Fruit fly (Drosophila melanogaster) whole organism, embryonic: ENCODE measurements around the gene CG10584.

ENCODE experiments used
- Atf3 ChIP-seq: fragments of 200-800 bp; sonication (Bioruptor generic); optimal IDR thresholded peaks from 3 replicates; lab custom pipeline; 2016; ENCODE audit warnings: missing biosample characterization, missing genetic modification characterization
- BtbVII ChIP-seq: fragments of 200-800 bp; sonication (Bioruptor generic); optimal IDR thresholded peaks from 3 replicates; lab custom pipeline; 2017; ENCODE audit warnings: missing biosample characterization, mild to moderate bottlenecking, missing genetic modification characterization
- C15 ChIP-seq: fragments of 200-800 bp; sonication (Bioruptor generic); IDR thresholded peaks from 3 replicates; pipeline ENCODE4 v1.3.6; 2022; ENCODE audit warnings: missing biosample characterization, missing genetic modification characterization
- CG12236 ChIP-seq: fragments of 200-800 bp; sonication (Bioruptor generic); optimal IDR thresholded peaks from 2 replicates; lab custom pipeline; 2016; ENCODE audit warnings: missing biosample characterization, missing genetic modification characterization
- CG13775 ChIP-seq: fragments of 200-800 bp; sonication (Bioruptor generic); optimal IDR thresholded peaks from 3 replicates; lab custom pipeline; 2017; ENCODE audit warnings: missing biosample characterization, mild to moderate bottlenecking, missing genetic modification characterization
- CG14050 ChIP-seq: fragments of 200-800 bp; sonication (Bioruptor generic); IDR thresholded peaks from 3 replicates; pipeline ENCODE4 v1.3.6; 2022; ENCODE audit warnings: missing biosample characterization, missing genetic modification characterization
- CG15479 ChIP-seq: fragments of 200-800 bp; sonication (Bioruptor generic); optimal IDR thresholded peaks from 3 replicates; lab custom pipeline; 2019; ENCODE audit warnings: missing biosample characterization, mild to moderate bottlenecking, missing genetic modification characterization, moderate library complexity
- CG15514 ChIP-seq: fragments of 200-800 bp; sonication (Bioruptor generic); optimal IDR thresholded peaks from 3 replicates; lab custom pipeline; 2017; ENCODE audit warnings: missing biosample characterization, missing genetic modification characterization, mild to moderate bottlenecking, moderate library complexity, missing genetic modification reagents
- CG17328 ChIP-seq: fragments of 200-800 bp; sonication (Bioruptor generic); IDR thresholded peaks from 2 replicates; pipeline ENCODE4 v1.3.6; 2022; ENCODE audit warnings: missing biosample characterization, missing genetic modification characterization
- CG17612 ChIP-seq: fragments of 200-800 bp; sonication (Bioruptor generic); IDR thresholded peaks from 2 replicates; pipeline ENCODE4 v1.3.6; 2022; ENCODE audit warnings: missing biosample characterization, missing genetic modification characterization
- CG3163 ChIP-seq: fragments of 200-800 bp; sonication (Bioruptor generic); optimal IDR thresholded peaks from 3 replicates; lab custom pipeline; 2016; ENCODE audit warnings: missing biosample characterization, missing genetic modification characterization
- CG3847 ChIP-seq: fragments of 200-800 bp; sonication (Bioruptor generic); IDR thresholded peaks from 2 replicates; pipeline ENCODE4 v1.3.6; 2022; ENCODE audit warnings: missing biosample characterization, missing genetic modification characterization
- CG4328 ChIP-seq: fragments of 200-800 bp; sonication (Bioruptor generic); optimal IDR thresholded peaks from 3 replicates; lab custom pipeline; 2017; ENCODE audit warnings: missing biosample characterization, missing genetic modification reagents, missing genetic modification characterization
- CG4730 ChIP-seq: fragments of 200-800 bp; sonication (Bioruptor generic); IDR thresholded peaks from 2 replicates; pipeline ENCODE4 v1.3.6; 2022; ENCODE audit warnings: missing biosample characterization, missing genetic modification characterization
- CG6654 ChIP-seq: fragments of 200-800 bp; sonication (Bioruptor generic); optimal IDR thresholded peaks from 2 replicates; lab custom pipeline; 2017; ENCODE audit warnings: missing biosample characterization, mild to moderate bottlenecking, missing genetic modification characterization
- CG7372 ChIP-seq: fragments of 200-800 bp; sonication (Bioruptor generic); IDR thresholded peaks from 2 replicates; pipeline ENCODE4 v1.3.6; 2022; ENCODE audit warnings: missing biosample characterization, missing genetic modification characterization
- CG7556 ChIP-seq: fragments of 200-800 bp; sonication (Bioruptor generic); optimal IDR thresholded peaks from 2 replicates; lab custom pipeline; 2017; ENCODE audit warnings: missing biosample characterization, mild to moderate bottlenecking, missing genetic modification characterization
- CG8944 ChIP-seq: fragments of 200-800 bp; sonication (Bioruptor generic); optimal IDR thresholded peaks from 3 replicates; lab custom pipeline; 2016; ENCODE audit warnings: missing biosample characterization, missing genetic modification characterization
- CG9609 ChIP-seq: fragments of 200-800 bp; sonication (Bioruptor generic); optimal IDR thresholded peaks from 3 replicates; lab custom pipeline; 2016; ENCODE audit warnings: missing biosample characterization, missing genetic modification characterization
- CHES-1-like ChIP-seq: fragments of 200-800 bp; sonication (Bioruptor generic); optimal IDR thresholded peaks from 2 replicates; lab custom pipeline; 2016; ENCODE audit warnings: missing biosample characterization, missing genetic modification characterization
- Camta ChIP-seq: fragments of 200-800 bp; sonication (Bioruptor generic); optimal IDR thresholded peaks from 2 replicates; lab custom pipeline; 2016; ENCODE audit warnings: missing biosample characterization, missing genetic modification characterization
- D19A ChIP-seq: fragments of 200-800 bp; optimal IDR thresholded peaks from 3 replicates; lab custom pipeline; 2019; ENCODE audit warnings: missing biosample characterization, mild to moderate bottlenecking, missing genetic modification characterization, moderate library complexity
- E2f2 ChIP-seq: fragments of 200-800 bp; sonication (Bioruptor generic); IDR thresholded peaks from 2 replicates; pipeline ENCODE4 v1.3.6; 2022; ENCODE audit warnings: missing biosample characterization, missing genetic modification characterization
- HLH3B ChIP-seq: fragments of 200-800 bp; sonication (Bioruptor generic); IDR thresholded peaks from 2 replicates; pipeline ENCODE4 v1.3.6; 2022; ENCODE audit warnings: missing biosample characterization, missing genetic modification characterization
- Hmr ChIP-seq: fragments of 200-800 bp; sonication (Bioruptor generic); optimal IDR thresholded peaks from 3 replicates; lab custom pipeline; 2017; ENCODE audit warnings: mild to moderate bottlenecking, missing biosample characterization, missing genetic modification reagents, missing genetic modification characterization
- Hr51 ChIP-seq, 2 experiments: fragments of 200-800 bp; sonication (Bioruptor generic); optimal IDR thresholded peaks; 2 replicates in 1 of 2; 3 replicates in 1 of 2; lab custom pipeline; 2016 to 2018; ENCODE audit warnings: missing biosample characterization in 2 of 2, missing genetic modification characterization in 2 of 2, mild to moderate bottlenecking in 1 of 2, moderate library complexity in 1 of 2
- Lim3 ChIP-seq: fragments of 200-800 bp; sonication (Bioruptor generic); IDR thresholded peaks from 2 replicates; pipeline ENCODE4 v1.3.6; 2022; ENCODE audit warnings: missing biosample characterization, missing genetic modification characterization
- Mes4 ChIP-seq: fragments of 200-800 bp; sonication (Bioruptor generic); optimal IDR thresholded peaks from 2 replicates; lab custom pipeline; 2016; ENCODE audit warnings: missing biosample characterization, missing genetic modification characterization
- Nf-YC ChIP-seq: fragments of 200-800 bp; optimal IDR thresholded peaks from 3 replicates; lab custom pipeline; 2019; ENCODE audit warnings: missing biosample characterization, mild to moderate bottlenecking, missing genetic modification characterization, moderate library complexity
- TFAM ChIP-seq: fragments of 200-800 bp; sonication (Bioruptor generic); optimal IDR thresholded peaks from 2 replicates; lab custom pipeline; 2017; ENCODE audit warnings: missing biosample characterization, missing genetic modification characterization, inconsistent platforms
- ara ChIP-seq: fragments of 200-800 bp; sonication (Bioruptor generic); IDR thresholded peaks from 2 replicates; pipeline ENCODE4 v1.3.6; 2022; ENCODE audit warnings: missing biosample characterization, missing genetic modification characterization
- bab2 ChIP-seq: fragments of 200-800 bp; sonication (Bioruptor generic); optimal IDR thresholded peaks from 2 replicates; lab custom pipeline; 2016; ENCODE audit warnings: missing biosample characterization, missing genetic modification characterization
- chinmo ChIP-seq: fragments of 200-800 bp; sonication (Bioruptor generic); IDR thresholded peaks from 4 replicates; pipeline ENCODE4 v1.3.6; 2022; ENCODE audit warnings: missing biosample characterization, missing genetic modification characterization; ENCODE audit not compliant: partially characterized antibody
- crp ChIP-seq, 2 experiments: fragments of 200-800 bp; sonication (Bioruptor generic); optimal IDR thresholded peaks; 2 replicates in 1 of 2; 3 replicates in 1 of 2; lab custom pipeline; 2017; ENCODE audit warnings: missing biosample characterization in 2 of 2, missing genetic modification characterization in 2 of 2, mild to moderate bottlenecking in 1 of 2, moderate library complexity in 1 of 2
- dmrt99B ChIP-seq: fragments of 200-800 bp; sonication (Bioruptor generic); optimal IDR thresholded peaks from 2 replicates; lab custom pipeline; 2018; ENCODE audit warnings: missing biosample characterization, mild to moderate bottlenecking, missing genetic modification characterization, moderate library complexity
- gro ChIP-seq: fragments of 200-800 bp; sonication (Bioruptor generic); optimal IDR thresholded peaks from 2 replicates; lab custom pipeline; 2016; ENCODE audit warnings: missing biosample characterization, missing genetic modification characterization
- gt ChIP-seq: fragments of 200-800 bp; sonication (Bioruptor generic); IDR thresholded peaks from 2 replicates; pipeline ENCODE4 v1.3.6; 2022; ENCODE audit warnings: missing biosample characterization, missing genetic modification characterization
- hkb ChIP-seq, 2 experiments: fragments of 200-800 bp in 1 of 2; fragments of >200 bp in 1 of 2; sonication (Bioruptor generic) in 1 of 2; IDR thresholded peaks in 1 of 2; optimal IDR thresholded peaks in 1 of 2; 2 replicates each; pipeline versions ENCODE4 v1.3.6 to Lab custom; 2017 to 2022; ENCODE audit warnings: missing biosample characterization in 1 of 2, missing genetic modification characterization in 1 of 2
- kay ChIP-seq: fragments of 200-800 bp; sonication (Bioruptor generic); optimal IDR thresholded peaks from 2 replicates; lab custom pipeline; 2016; ENCODE audit warnings: missing biosample characterization, missing genetic modification characterization
- lov ChIP-seq, 2 experiments: fragments of 200-800 bp in 1 of 2; fragments of >200 bp in 1 of 2; sonication (Bioruptor generic) in 1 of 2; IDR thresholded peaks in 1 of 2; optimal IDR thresholded peaks in 1 of 2; 2 replicates in 1 of 2; 3 replicates in 1 of 2; pipeline versions ENCODE4 v1.3.6 to Lab custom; 2017 to 2022; ENCODE audit warnings: missing biosample characterization in 1 of 2, missing genetic modification characterization in 1 of 2
- otp ChIP-seq: fragments of 200-800 bp; sonication (Bioruptor generic); IDR thresholded peaks from 3 replicates; pipeline ENCODE4, ENCODE4 v1.3.6; 2022; ENCODE audit warnings: missing biosample characterization, missing genetic modification characterization
- pita ChIP-seq: fragments of 200-800 bp; sonication (Bioruptor generic); optimal IDR thresholded peaks from 2 replicates; lab custom pipeline; 2017; ENCODE audit warnings: missing biosample characterization, mild to moderate bottlenecking, missing genetic modification characterization
- prd ChIP-seq, 3 experiments: fragments of >200 bp in 2 of 3; fragments of 200-800 bp in 1 of 3; sonication (Bioruptor generic) in 1 of 3; optimal IDR thresholded peaks in 2 of 3; IDR thresholded peaks in 1 of 3; 2 replicates in 2 of 3; 3 replicates in 1 of 3; pipeline versions ENCODE4 v1.3.6 to Lab custom; 2017 to 2022; ENCODE audit warnings: missing biosample characterization in 1 of 3, missing genetic modification characterization in 1 of 3
- rib ChIP-seq: fragments of 200-800 bp; sonication (Bioruptor generic); IDR thresholded peaks from 2 replicates; pipeline ENCODE4 v1.3.6; 2022; ENCODE audit warnings: missing biosample characterization, missing genetic modification characterization
- sob ChIP-seq: fragments of 200-800 bp; sonication (Bioruptor generic); IDR thresholded peaks from 2 replicates; pipeline ENCODE4 v1.3.6; 2022; ENCODE audit warnings: missing biosample characterization, missing genetic modification characterization
- sr ChIP-seq: fragments of 200-800 bp; sonication (Bioruptor generic); IDR thresholded peaks from 3 replicates; pipeline ENCODE4 v1.3.6; 2022; ENCODE audit warnings: missing biosample characterization, missing genetic modification characterization
- usp ChIP-seq: fragments of >200 bp; optimal IDR thresholded peaks from 2 replicates; lab custom pipeline; 2017; ENCODE audit warnings: missing biosample characterization, missing genetic modification characterization

CG10584 gene

dm6 chr3L:21031093-21031930, at the start of gene CG10584, which contains the start of gene Polr3E (continued):
- TF ChIP-seq lov (optimal IDR thresholded peaks at IDR 0.05; lab: Kevin White, UChicago) (no peak), lov (GFP tag; IDR thresholded peaks at IDR 0.05; lab: Robert Waterston, UW) (0 out of 3 replicates have a peak, but pooled peaks have one; percentile 58), HLH3B (GFP tag; lab: Robert Waterston, UW) (peak; percentile 69; the same call in 1 of the 2 replicates), CHES-1-like (peak; percentile 45), gt (GFP tag; lab: Robert Waterston, UW) (no peak), CG15479 (GFP tag; lab: Kevin White, UChicago) (peak; percentile 58), CG3163 (no peak), rib (GFP tag; lab: Robert Waterston, UW) (peak; percentile 67), usp (GFP tag; lab: Kevin White, UChicago) (no peak), CG12236 (GFP tag; lab: Kevin White, UChicago) (no peak), CG4328 (GFP tag; lab: Kevin White, UChicago) (peak; percentile 96), E2f2 (GFP tag; lab: Robert Waterston, UW) (peak; percentile 57; the same call in 1 of the 2 replicates), Nf-YC (tag; lab: Kevin White, UChicago) (peak; percentile 93), kay (GFP tag; lab: Kevin White, UChicago) (peak; percentile 78), CG17612 (GFP tag; lab: Robert Waterston, UW) (no peak), CG9609 (GFP tag; lab: Kevin White, UChicago) (peak; percentile 11), ara (GFP tag; lab: Robert Waterston, UW) (0 out of 2 replicates have a peak, but pooled peaks have one; percentile 62), CG14050 (peak; percentile 62), Camta (GFP tag; lab: Kevin White, UChicago) (peak; percentile 35), Hmr (GFP tag; lab: Kevin White, UChicago) (peak; percentile 96), chinmo (GFP tag; lab: Robert Waterston, UW) (peak; percentile 8; the same call in 1 of the 4 replicates), crp (GFP tag; optimal IDR thresholded peaks at IDR 0.05; lab: Kevin White, UChicago) (peak; percentile 65 to 95), CG8944 (GFP tag; lab: Kevin White, UChicago) (peak; percentile 26), CG7372 (GFP tag; lab: Robert Waterston, UW) (no peak; the same call in none of the 2 replicates), Lim3 (0 out of 2 replicates have a peak, but pooled peaks have one; percentile 50), gro (GFP tag; lab: Kevin White, UChicago) (peak; percentile 42), sr (0 out of 3 replicates have a peak, but pooled peaks have one; percentile 24), dmrt99B (tag; lab: Kevin White, UChicago) (peak; percentile 94), Atf3 (GFP tag; lab: Kevin White, UChicago) (no peak), CG15514 (peak; percentile 78), Mes4 (GFP tag; lab: Kevin White, UChicago) (peak; percentile 49), sob (peak; percentile 80; the same call in 1 of the 2 replicates), CG4730 (GFP tag; lab: Robert Waterston, UW) (peak; percentile 79), bab2 (GFP tag; lab: Kevin White, UChicago) (peak; percentile 22), CG6654 (GFP tag; lab: Kevin White, UChicago) (peak; percentile 81), CG7556 (GFP tag; lab: Kevin White, UChicago) (peak; percentile 98), CG17328 (GFP tag; lab: Robert Waterston, UW) (peak; percentile 67), Hr51 (GFP tag; optimal IDR thresholded peaks at IDR 0.05; lab: Kevin White, UChicago) (peak; percentile 49 to 96), C15 (peak; percentile 56; the same call in 2 of the 3 replicates), D19A (peak; percentile 92), CG13775 (GFP tag; lab: Kevin White, UChicago) (peak; percentile 96), hkb (optimal IDR thresholded peaks at IDR 0.05; lab: Kevin White, UChicago) (no peak), hkb (GFP tag; IDR thresholded peaks at IDR 0.05; lab: Robert Waterston, UW) (peak; percentile 83), TFAM (GFP tag; lab: Kevin White, UChicago) (peak; percentile 31), BtbVII (GFP tag; lab: Kevin White, UChicago) (peak; percentile 95), otp (GFP tag; lab: Robert Waterston, UW) (peak; percentile 57; the same call in 2 of the 3 replicates), prd (optimal IDR thresholded peaks at IDR 0.05; lab: Kevin White, UChicago) (no peak), prd (GFP tag; IDR thresholded peaks at IDR 0.05; lab: Robert Waterston, UW) (peak; percentile 87), CG3847 (peak; percentile 84), pita (GFP tag; lab: Kevin White, UChicago) (no peak)
